Fruit fly (Drosophila melanogaster) whole organism, embryonic: ENCODE measurements around the gene brm.

ENCODE experiments used
- Atf3 ChIP-seq: fragments of 200-800 bp; sonication (Bioruptor generic); optimal IDR thresholded peaks from 3 replicates; lab custom pipeline; 2016; ENCODE audit warnings: missing biosample characterization, missing genetic modification characterization
- C15 ChIP-seq: fragments of 200-800 bp; sonication (Bioruptor generic); IDR thresholded peaks from 3 replicates; pipeline ENCODE4 v1.3.6; 2022; ENCODE audit warnings: missing biosample characterization, missing genetic modification characterization
- CG10147 ChIP-seq: fragments of 200-800 bp; sonication (Bioruptor generic); optimal IDR thresholded peaks from 2 replicates; lab custom pipeline; 2019; ENCODE audit warnings: missing biosample characterization, mild to moderate bottlenecking, missing genetic modification characterization, moderate library complexity
- CG10462 ChIP-seq: fragments of 200-800 bp; sonication (Bioruptor generic); optimal IDR thresholded peaks from 2 replicates; lab custom pipeline; 2016; ENCODE audit warnings: missing biosample characterization, missing genetic modification characterization
- CG12104 ChIP-seq: fragments of 200-800 bp; sonication (Bioruptor generic); optimal IDR thresholded peaks from 3 replicates; lab custom pipeline; 2016; ENCODE audit warnings: missing biosample characterization, missing genetic modification characterization
- CG12236 ChIP-seq: fragments of 200-800 bp; sonication (Bioruptor generic); optimal IDR thresholded peaks from 2 replicates; lab custom pipeline; 2016; ENCODE audit warnings: missing biosample characterization, missing genetic modification characterization
- CG12299 ChIP-seq: fragments of 200-800 bp; sonication (Bioruptor generic); optimal IDR thresholded peaks from 2 replicates; lab custom pipeline; 2018; ENCODE audit warnings: missing biosample characterization, mild to moderate bottlenecking, missing genetic modification characterization
- CG14050 ChIP-seq: fragments of 200-800 bp; sonication (Bioruptor generic); IDR thresholded peaks from 3 replicates; pipeline ENCODE4 v1.3.6; 2022; ENCODE audit warnings: missing biosample characterization, missing genetic modification characterization
- CG1529 ChIP-seq: fragments of 200-800 bp; sonication (Bioruptor generic); optimal IDR thresholded peaks from 3 replicates; lab custom pipeline; 2018; ENCODE audit warnings: missing biosample characterization, missing genetic modification characterization
- CG1603 ChIP-seq: fragments of 200-800 bp; sonication (Bioruptor generic); optimal IDR thresholded peaks from 2 replicates; lab custom pipeline; 2019; ENCODE audit warnings: missing biosample characterization, mild to moderate bottlenecking, missing genetic modification characterization, moderate library complexity
- CG18476 ChIP-seq: fragments of 200-800 bp; sonication (Bioruptor generic); optimal IDR thresholded peaks from 2 replicates; lab custom pipeline; 2016; ENCODE audit warnings: missing biosample characterization, mild to moderate bottlenecking, missing genetic modification characterization
- CG2116 ChIP-seq: fragments of 200-800 bp; sonication (Bioruptor generic); optimal IDR thresholded peaks from 3 replicates; lab custom pipeline; 2018; ENCODE audit warnings: missing biosample characterization, mild to moderate bottlenecking, missing genetic modification characterization
- CG2199 ChIP-seq: fragments of 200-800 bp; sonication (Bioruptor generic); IDR thresholded peaks from 3 replicates; pipeline ENCODE4 v1.3.6; 2022; ENCODE audit warnings: missing biosample characterization, missing genetic modification characterization
- CG2202 ChIP-seq: fragments of 200-800 bp; sonication (Bioruptor generic); optimal IDR thresholded peaks from 2 replicates; lab custom pipeline; 2018; ENCODE audit warnings: missing biosample characterization, mild to moderate bottlenecking, missing genetic modification characterization
- CG34224 ChIP-seq: fragments of 200-800 bp; sonication (Bioruptor generic); IDR thresholded peaks from 3 replicates; pipeline ENCODE4 v1.3.6; 2022; ENCODE audit warnings: missing biosample characterization, missing genetic modification characterization; ENCODE audit not compliant: partially characterized antibody
- CG4424 ChIP-seq: fragments of 200-800 bp; sonication (Bioruptor generic); optimal IDR thresholded peaks from 3 replicates; lab custom pipeline; 2016; ENCODE audit warnings: missing biosample characterization, missing genetic modification characterization
- CG6765 ChIP-seq: fragments of 200-800 bp; sonication (Bioruptor generic); optimal IDR thresholded peaks from 3 replicates; lab custom pipeline; 2017; ENCODE audit warnings: missing biosample characterization, mild to moderate bottlenecking, missing genetic modification characterization
- CG7372 ChIP-seq: fragments of 200-800 bp; sonication (Bioruptor generic); IDR thresholded peaks from 2 replicates; pipeline ENCODE4 v1.3.6; 2022; ENCODE audit warnings: missing biosample characterization, missing genetic modification characterization
- CG7745 ChIP-seq: fragments of 200-800 bp; sonication (Bioruptor generic); optimal IDR thresholded peaks from 2 replicates; lab custom pipeline; 2018; ENCODE audit warnings: missing biosample characterization, mild to moderate bottlenecking, missing genetic modification characterization, moderate library complexity
- CG7987 ChIP-seq: fragments of 200-800 bp; sonication (Bioruptor generic); optimal IDR thresholded peaks from 2 replicates; lab custom pipeline; 2018; ENCODE audit warnings: missing biosample characterization, mild to moderate bottlenecking, missing genetic modification characterization, moderate library complexity
- CG8765 ChIP-seq: fragments of 200-800 bp; sonication (Bioruptor generic); IDR thresholded peaks from 2 replicates; pipeline ENCODE4 v1.3.6; 2022; ENCODE audit warnings: missing biosample characterization, missing genetic modification characterization
- CG9215 ChIP-seq: fragments of 200-800 bp; sonication (Bioruptor generic); IDR thresholded peaks from 2 replicates; pipeline ENCODE4 v1.3.6; 2022; ENCODE audit warnings: missing biosample characterization, missing genetic modification characterization
- CG9797 ChIP-seq: fragments of 200-800 bp; sonication (Bioruptor generic); optimal IDR thresholded peaks from 3 replicates; lab custom pipeline; 2018; ENCODE audit warnings: missing biosample characterization, mild to moderate bottlenecking, missing genetic modification characterization
- CHES-1-like ChIP-seq: fragments of 200-800 bp; sonication (Bioruptor generic); optimal IDR thresholded peaks from 2 replicates; lab custom pipeline; 2016; ENCODE audit warnings: missing biosample characterization, missing genetic modification characterization
- CkIIα-i1 ChIP-seq: fragments of 200-800 bp; sonication (Bioruptor generic); IDR thresholded peaks from 2 replicates; pipeline ENCODE4 v1.3.6; 2022; ENCODE audit warnings: missing biosample characterization, missing genetic modification characterization
- D ChIP-seq, 2 experiments: fragments of 200-800 bp in 1 of 2; fragments of >200 bp in 1 of 2; sonication (Bioruptor generic) in 1 of 2; optimal IDR thresholded peaks; 2 replicates in 1 of 2; 3 replicates in 1 of 2; lab custom pipeline; 2017; ENCODE audit warnings: mild to moderate bottlenecking in 1 of 2, missing biosample characterization in 1 of 2, missing genetic modification characterization in 1 of 2, missing genetic modification reagents in 1 of 2
- D19B ChIP-seq: fragments of 200-800 bp; sonication (Bioruptor generic); optimal IDR thresholded peaks from 2 replicates; lab custom pipeline; 2017; ENCODE audit warnings: missing biosample characterization, mild to moderate bottlenecking, missing genetic modification characterization
- Doc3 ChIP-seq: fragments of 200-800 bp; sonication (Bioruptor generic); IDR thresholded peaks from 3 replicates; pipeline ENCODE4 v1.3.6; 2022; ENCODE audit warnings: missing biosample characterization, missing genetic modification characterization; ENCODE audit not compliant: partially characterized antibody
- ERR ChIP-seq: fragments of 200-800 bp; sonication (Bioruptor generic); optimal IDR thresholded peaks from 2 replicates; lab custom pipeline; 2016; ENCODE audit warnings: missing biosample characterization, missing genetic modification characterization
- Fer3 ChIP-seq: fragments of 200-800 bp; sonication (Bioruptor generic); optimal IDR thresholded peaks from 2 replicates; lab custom pipeline; 2018; ENCODE audit warnings: missing biosample characterization, mild to moderate bottlenecking, missing genetic modification characterization, moderate library complexity
- Mrtf ChIP-seq: fragments of 200-800 bp; sonication (Bioruptor generic); IDR thresholded peaks from 3 replicates; pipeline ENCODE4 v1.3.6; 2022; ENCODE audit warnings: missing biosample characterization, missing genetic modification characterization
- Nf-YB ChIP-seq: fragments of 200-800 bp; sonication (Bioruptor generic); optimal IDR thresholded peaks from 3 replicates; lab custom pipeline; 2019; ENCODE audit warnings: missing biosample characterization, mild to moderate bottlenecking, missing genetic modification characterization, moderate library complexity
- Optix ChIP-seq: fragments of 200-800 bp; sonication (Bioruptor generic); IDR thresholded peaks from 3 replicates; pipeline ENCODE4 v1.3.6; 2022; ENCODE audit warnings: missing biosample characterization, missing genetic modification characterization
- Sry-β ChIP-seq: fragments of 200-800 bp; sonication (Bioruptor generic); optimal IDR thresholded peaks from 2 replicates; lab custom pipeline; 2018; ENCODE audit warnings: missing biosample characterization, mild to moderate bottlenecking, missing genetic modification characterization, moderate library complexity
- YL-1 ChIP-seq: fragments of 200-800 bp; sonication (Bioruptor generic); optimal IDR thresholded peaks from 3 replicates; lab custom pipeline; 2017; ENCODE audit warnings: missing biosample characterization, mild to moderate bottlenecking, missing genetic modification characterization
- ac ChIP-seq: fragments of 200-800 bp; sonication (Bioruptor generic); optimal IDR thresholded peaks from 3 replicates; lab custom pipeline; 2017; ENCODE audit warnings: missing biosample characterization, mild to moderate bottlenecking, missing genetic modification characterization
- al ChIP-seq: fragments of 200-800 bp; sonication (Bioruptor generic); IDR thresholded peaks from 2 replicates; pipeline ENCODE4 v1.3.6; 2022; ENCODE audit warnings: missing biosample characterization, missing genetic modification characterization
- ash1 ChIP-seq: fragments of 200-800 bp; sonication (Bioruptor generic); optimal IDR thresholded peaks from 2 replicates; lab custom pipeline; 2018; ENCODE audit warnings: missing biosample characterization, mild to moderate bottlenecking, missing genetic modification characterization
- dpn ChIP-seq, 2 experiments: fragments of 200-800 bp; sonication (Bioruptor generic); optimal IDR thresholded peaks; 3 replicates each; lab custom pipeline; 2016; ENCODE audit warnings: missing biosample characterization in 2 of 2, missing genetic modification characterization in 2 of 2
- ewg ChIP-seq: fragments of 200-800 bp; sonication (Bioruptor generic); optimal IDR thresholded peaks from 3 replicates; lab custom pipeline; 2017; ENCODE audit warnings: mild to moderate bottlenecking, missing biosample characterization, missing genetic modification reagents, missing genetic modification characterization
- gsb-n ChIP-seq: fragments of 200-800 bp; sonication (Bioruptor generic); optimal IDR thresholded peaks from 3 replicates; lab custom pipeline; 2018; ENCODE audit warnings: missing biosample characterization, mild to moderate bottlenecking, missing genetic modification characterization
- jigr1 ChIP-seq: fragments of 200-800 bp; sonication (Bioruptor generic); IDR thresholded peaks from 3 replicates; pipeline ENCODE4 v1.3.6; 2022; ENCODE audit warnings: missing biosample characterization, missing genetic modification characterization
- jing ChIP-seq: fragments of 200-800 bp; sonication (Bioruptor generic); optimal IDR thresholded peaks from 2 replicates; lab custom pipeline; 2018; ENCODE audit warnings: missing biosample characterization, mild to moderate bottlenecking, missing genetic modification characterization
- ken ChIP-seq: fragments of 200-800 bp; sonication (Bioruptor generic); IDR thresholded peaks from 3 replicates; pipeline ENCODE4 v1.3.6; 2022; ENCODE audit warnings: missing biosample characterization, missing genetic modification characterization
- ranshi ChIP-seq: fragments of 200-800 bp; sonication (Bioruptor generic); IDR thresholded peaks from 2 replicates; pipeline ENCODE4 v1.3.6; 2022; ENCODE audit warnings: missing biosample characterization, missing genetic modification characterization
- unc-4 ChIP-seq: fragments of 200-800 bp; sonication (Bioruptor generic); IDR thresholded peaks from 2 replicates; pipeline ENCODE4 v1.3.6; 2022; ENCODE audit warnings: missing biosample characterization, missing genetic modification characterization; ENCODE audit not compliant: partially characterized antibody
- zen ChIP-seq: fragments of 200-800 bp; sonication (Bioruptor generic); optimal IDR thresholded peaks from 3 replicates; lab custom pipeline; 2018; ENCODE audit warnings: missing biosample characterization, mild to moderate bottlenecking, missing genetic modification characterization, moderate library complexity
- zen2 ChIP-seq: fragments of 200-800 bp; sonication (Bioruptor generic); IDR thresholded peaks from 3 replicates; pipeline ENCODE4 v1.3.6; 2022; ENCODE audit warnings: missing biosample characterization, missing genetic modification characterization; ENCODE audit not compliant: partially characterized antibody

Gene brm

DNA sequence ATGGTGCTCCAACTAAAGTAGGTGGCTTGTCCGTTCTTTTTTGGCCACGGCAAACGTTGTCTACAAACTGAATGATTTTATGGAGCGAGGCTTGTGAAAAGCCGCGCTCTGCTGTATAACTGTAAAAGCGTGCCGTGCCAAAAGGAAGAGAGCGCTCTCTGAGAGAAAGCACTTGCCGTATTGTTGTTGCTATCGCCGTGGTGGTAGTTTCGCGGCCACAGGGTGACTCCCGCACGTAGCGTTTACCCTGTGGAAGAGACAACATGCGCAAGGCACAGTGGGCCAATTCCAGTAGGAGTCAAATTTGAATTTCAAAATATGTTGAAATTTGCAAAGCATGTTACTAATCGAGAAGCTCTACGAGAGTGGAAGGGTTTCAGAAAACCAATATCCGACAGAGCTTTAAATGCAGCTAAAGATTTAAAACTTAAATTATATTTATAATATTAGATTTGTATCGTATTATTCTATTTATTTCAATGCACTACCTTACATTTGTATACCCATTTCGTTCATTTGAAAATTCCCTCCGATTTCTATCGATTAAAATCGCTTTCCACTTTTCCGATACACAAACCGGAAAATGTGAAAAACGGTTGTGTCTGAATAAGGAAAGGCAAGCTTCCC, 57.7 kb downstream of the brm start, which contains the start of gene sff (continued):
- peak; percentile 84 for TF ChIP-seq CG1529 (GFP tag; lab: Kevin White, UChicago)
- peak; percentile 72; the same call in 2 of the 3 replicates for TF ChIP-seq CG2199 (GFP tag; lab: Robert Waterston, UW)
- TF ChIP-seq D19B (GFP tag; lab: Kevin White, UChicago) = peak; percentile 69
- peak; percentile 49 for TF ChIP-seq YL-1 (GFP tag; lab: Kevin White, UChicago)
- TF ChIP-seq CG34224 (GFP tag; lab: Robert Waterston, UW) = 0 out of 3 replicates have a peak, but pooled peaks have one; percentile 13
- peak; percentile 70 for TF ChIP-seq CG18476
- TF ChIP-seq C15 (GFP tag; lab: Robert Waterston, UW) = peak; percentile 65; the same call in 1 of the 3 replicates
- TF ChIP-seq CG12104 = peak; percentile 81
- peak; percentile 67 for TF ChIP-seq ac (GFP tag; lab: Kevin White, UChicago)
- TF ChIP-seq D (optimal IDR thresholded peaks at IDR 0.05; lab: Kevin White, UChicago) = no peak
- TF ChIP-seq D (GFP tag; optimal IDR thresholded peaks at IDR 0.05; lab: Kevin White, UChicago) = peak; percentile 87
- TF ChIP-seq CG9797 (GFP tag; lab: Kevin White, UChicago) = peak; percentile 29
- peak; percentile 55; the same call in 1 of the 2 replicates for TF ChIP-seq unc-4 (GFP tag; lab: Robert Waterston, UW)
- TF ChIP-seq CG7745 (tag; lab: Kevin White, UChicago) = no peak
- TF ChIP-seq ERR = peak; percentile 43
- peak; percentile 91 for TF ChIP-seq Optix (GFP tag; lab: Robert Waterston, UW)
- TF ChIP-seq CG7372 (GFP tag; lab: Robert Waterston, UW) = peak; percentile 88
- TF ChIP-seq dpn (GFP tag; optimal IDR thresholded peaks at IDR 0.05; lab: Kevin White, UChicago) = peak; percentile 75 to 89
- TF ChIP-seq jing (GFP tag; lab: Kevin White, UChicago) = peak; percentile 80
- peak; percentile 88 for TF ChIP-seq zen
- peak; percentile 83 for TF ChIP-seq CG10147
- TF ChIP-seq CG2116 (GFP tag; lab: Kevin White, UChicago) = peak; percentile 75
- peak; percentile 91 for TF ChIP-seq ken (GFP tag; lab: Robert Waterston, UW)
- TF ChIP-seq CG8765 (GFP tag; lab: Robert Waterston, UW) = peak; percentile 84
- peak; percentile 66 for TF ChIP-seq Nf-YB
- peak; percentile 84 for TF ChIP-seq CG14050 (GFP tag; lab: Robert Waterston, UW)
- TF ChIP-seq CG4424 = peak; percentile 89
- TF ChIP-seq jigr1 = peak; percentile 76; the same call in 2 of the 3 replicates
- peak; percentile 74 for TF ChIP-seq CG6765 (GFP tag; lab: Kevin White, UChicago)
- no peak for TF ChIP-seq CkIIα-i1 (GFP tag; lab: Robert Waterston, UW)
- TF ChIP-seq Fer3 (tag; lab: Kevin White, UChicago) = peak; percentile 84
- no peak; the same call in 2 of the 3 replicates for TF ChIP-seq zen2 (GFP tag; lab: Robert Waterston, UW)
- peak; percentile 64 for TF ChIP-seq CG12299
- peak; percentile 77 for TF ChIP-seq CG7987 (GFP tag; lab: Kevin White, UChicago)
- peak; percentile 84 for TF ChIP-seq CG2202 (tag; lab: Kevin White, UChicago)
- TF ChIP-seq CG12236 (GFP tag; lab: Kevin White, UChicago) = peak; percentile 28
- peak; percentile 67 for TF ChIP-seq Atf3 (GFP tag; lab: Kevin White, UChicago)
- TF ChIP-seq CG10462 (GFP tag; lab: Kevin White, UChicago) = peak; percentile 77
- TF ChIP-seq ash1 (GFP tag; lab: Kevin White, UChicago) = no peak
- peak; percentile 86; the same call in 1 of the 2 replicates for TF ChIP-seq ranshi (GFP tag; lab: Robert Waterston, UW)
- TF ChIP-seq CG9215 (GFP tag; lab: Robert Waterston, UW) = peak; percentile 85
- peak; percentile 46 for TF ChIP-seq CHES-1-like (GFP tag; lab: Kevin White, UChicago)
- TF ChIP-seq CG1603 (tag; lab: Kevin White, UChicago) = peak; percentile 73
- peak; percentile 73 for TF ChIP-seq gsb-n (tag; lab: Kevin White, UChicago)
- peak; percentile 75; the same call in 2 of the 3 replicates for TF ChIP-seq Mrtf (GFP tag; lab: Robert Waterston, UW)
- TF ChIP-seq al = peak; percentile 77
- peak; percentile 42; the same call in 1 of the 3 replicates for TF ChIP-seq Doc3 (GFP tag; lab: Robert Waterston, UW)
- peak; percentile 34 for TF ChIP-seq Sry-β (GFP tag; lab: Kevin White, UChicago)
- TF ChIP-seq ewg (GFP tag; lab: Kevin White, UChicago) = peak; percentile 99
